Worm (Caenorhabditis elegans) whole organism, L4 larva: ENCODE measurements around the gene cah-3.

Experiments
- D1046.2 ChIP-seq: fragments of 200-800 bp; sonication (Bioruptor generic); IDR thresholded peaks from 2 replicates; pipeline ENCODE4 v1.3.6; 2022; ENCODE audit warnings: missing genetic modification characterization, missing compliant biosample characterization
- F10B5.3 ChIP-seq: sonication (generic microtip); optimal IDR thresholded peaks from 2 replicates; lab custom pipeline; 2016; ENCODE audit warnings: mild to moderate bottlenecking, missing genetic modification characterization, missing compliant biosample characterization
- F37D6.2 ChIP-seq: sonication (generic microtip); optimal IDR thresholded peaks from 2 replicates; lab custom pipeline; 2016; ENCODE audit warnings: mild to moderate bottlenecking, missing genetic modification characterization, missing compliant biosample characterization
- R02D3.7 ChIP-seq: fragments of 150-350 bp; sonication (generic microtip); optimal IDR thresholded peaks from 3 replicates; lab custom pipeline; 2014; ENCODE audit warnings: missing biosample characterization, missing genetic modification characterization
- T20F7.1 ChIP-seq: fragments of 200-800 bp; sonication (Bioruptor generic); optimal IDR thresholded peaks from 2 replicates; lab custom pipeline; 2018; ENCODE audit warnings: mild to moderate bottlenecking, missing genetic modification characterization, missing compliant biosample characterization
- Y105C5A.15 ChIP-seq: fragments of 200-800 bp; sonication (Bioruptor generic); IDR thresholded peaks from 2 replicates; pipeline ENCODE4 v1.3.6; 2022; ENCODE audit warnings: missing genetic modification characterization, missing compliant biosample characterization
- Y48G9A.11 ChIP-seq: fragments of 200-800 bp; sonication (Bioruptor generic); IDR thresholded peaks from 2 replicates; pipeline ENCODE4 v1.3.6; 2022; ENCODE audit warnings: missing genetic modification reagents, missing genetic modification characterization, missing compliant biosample characterization
- ZK546.5 ChIP-seq, 2 experiments: sonication (generic microtip); optimal IDR thresholded peaks; 2 replicates each; lab custom pipeline; 2017; ENCODE audit warnings: missing biosample characterization in 2 of 2, missing genetic modification characterization in 2 of 2
- aha-1 ChIP-seq: fragments of 150-350 bp; peaks from one replicate; lab custom pipeline; 2014; ENCODE audit warnings: missing biosample characterization, missing genetic modification characterization
- aly-2 ChIP-seq: sonication (generic microtip); optimal IDR thresholded peaks from 2 replicates; lab custom pipeline; 2018; ENCODE audit warnings: missing biosample characterization, missing genetic modification characterization
- arid-1 ChIP-seq: fragments of 200-800 bp; sonication (Bioruptor generic); conservative IDR thresholded peaks from 2 replicates; pipeline ENCODE4 v1.3.6; 2022; ENCODE audit warnings: missing genetic modification reagents, missing genetic modification characterization, missing compliant biosample characterization
- attf-4 ChIP-seq: sonication (generic microtip); optimal IDR thresholded peaks from 3 replicates; lab custom pipeline; 2017; ENCODE audit warnings: missing biosample characterization, missing genetic modification characterization
- ceh-44 ChIP-seq: fragments of 200-800 bp; sonication (Bioruptor generic); IDR thresholded peaks from 2 replicates; pipeline ENCODE4 v1.3.6; 2022; ENCODE audit warnings: missing genetic modification reagents, missing genetic modification characterization, missing compliant biosample characterization
- cey-2 ChIP-seq: sonication (generic microtip); optimal IDR thresholded peaks from 3 replicates; lab custom pipeline; 2017; ENCODE audit warnings: missing genetic modification characterization, mild to moderate bottlenecking, missing compliant biosample characterization, antibody characterized with exemption, borderline replicate concordance; ENCODE audit not compliant: insufficient read depth
- dpl-1 ChIP-seq: fragments of 150-350 bp; optimal IDR thresholded peaks from 2 replicates; lab custom pipeline; 2014; ENCODE audit warnings: missing biosample characterization, missing genetic modification reagents, missing genetic modification characterization
- egl-43 ChIP-seq: fragments of 200-800 bp; sonication (Bioruptor generic); IDR thresholded peaks from 2 replicates; pipeline ENCODE4 v1.3.6; 2022; ENCODE audit warnings: missing genetic modification reagents, missing genetic modification characterization, missing compliant biosample characterization
- fkh-10 ChIP-seq: fragments of 150-350 bp; optimal IDR thresholded peaks from 2 replicates; lab custom pipeline; 2014; ENCODE audit warnings: missing biosample characterization, missing genetic modification reagents, missing genetic modification characterization
- fos-1 ChIP-seq: fragments of 150-350 bp; optimal IDR thresholded peaks from 2 replicates; lab custom pipeline; 2014; ENCODE audit warnings: missing biosample characterization, missing genetic modification characterization
- gei-8 ChIP-seq: fragments of 200-800 bp; sonication (Bioruptor generic); optimal IDR thresholded peaks from 2 replicates; lab custom pipeline; 2018; ENCODE audit warnings: mild to moderate bottlenecking, missing genetic modification characterization, missing compliant biosample characterization
- hif-1 ChIP-seq, 2 experiments: sonication (generic microtip); optimal IDR thresholded peaks; 2 replicates each; lab custom pipeline; 2016 to 2017; ENCODE audit warnings: missing compliant biosample characterization in 2 of 2, missing genetic modification characterization in 2 of 2, missing genetic modification reagents in 2 of 2, missing genotype in 2 of 2, mild to moderate bottlenecking in 1 of 2
- hlh-11 ChIP-seq: fragments of 200-800 bp; sonication (Bioruptor generic); optimal IDR thresholded peaks from 2 replicates; lab custom pipeline; 2018; ENCODE audit warnings: mild to moderate bottlenecking, missing genetic modification characterization, missing compliant biosample characterization
- hlh-30 ChIP-seq: sonication (generic microtip); optimal IDR thresholded peaks from 2 replicates; lab custom pipeline; 2017; ENCODE audit warnings: antibody characterized with exemption, mild to moderate bottlenecking, missing genetic modification characterization, missing compliant biosample characterization; ENCODE audit not compliant: insufficient read depth
- hmg-1.1 ChIP-seq: fragments of 200-800 bp; sonication (Bioruptor generic); IDR thresholded peaks from 2 replicates; pipeline ENCODE4 v1.3.6; 2022; ENCODE audit warnings: missing genetic modification reagents, missing genetic modification characterization, missing compliant biosample characterization
- lim-7 ChIP-seq: fragments of 200-800 bp; sonication (Bioruptor generic); IDR thresholded peaks from 2 replicates; pipeline ENCODE4 v1.3.6; 2022; ENCODE audit warnings: missing genetic modification characterization, missing compliant biosample characterization
- lin-1 ChIP-seq: fragments of 200-800 bp; sonication (Bioruptor generic); IDR thresholded peaks from 2 replicates; pipeline ENCODE4 v1.3.6; 2022; ENCODE audit warnings: missing genetic modification reagents, missing genetic modification characterization, missing compliant biosample characterization
- lin-13 ChIP-seq: fragments of 150-350 bp; optimal IDR thresholded peaks from 2 replicates; lab custom pipeline; 2014; ENCODE audit warnings: missing biosample characterization, missing genetic modification reagents, missing genetic modification characterization
- lin-38 ChIP-seq: fragments of 200-800 bp; sonication (Bioruptor generic); IDR thresholded peaks from 2 replicates; pipeline ENCODE4 v1.3.6; 2022; ENCODE audit warnings: missing genetic modification reagents, missing genetic modification characterization, missing compliant biosample characterization
- madf-9 ChIP-seq: fragments of 200-800 bp; sonication (Bioruptor generic); conservative IDR thresholded peaks from 2 replicates; pipeline ENCODE4 v1.3.6; 2022; ENCODE audit warnings: missing genetic modification reagents, missing genetic modification characterization, missing compliant biosample characterization
- mdl-1 ChIP-seq, 2 experiments: fragments of 150-350 bp in 1 of 2; sonication (generic microtip) in 1 of 2; optimal IDR thresholded peaks; 2 replicates each; lab custom pipeline; 2014 to 2017; ENCODE audit warnings: missing biosample characterization in 2 of 2, missing genetic modification characterization in 2 of 2
- mep-1 ChIP-seq: fragments of 150-350 bp; sonication (generic microtip); optimal IDR thresholded peaks from 3 replicates; lab custom pipeline; 2014; ENCODE audit warnings: missing biosample characterization, missing genetic modification characterization
- nhr-102 ChIP-seq: sonication (generic microtip); optimal IDR thresholded peaks from 2 replicates; lab custom pipeline; 2016; ENCODE audit warnings: mild to moderate bottlenecking, missing genetic modification characterization, moderate library complexity, missing compliant biosample characterization
- nhr-11 ChIP-seq: fragments of 150-350 bp; optimal IDR thresholded peaks from 2 replicates; lab custom pipeline; 2014; ENCODE audit warnings: missing biosample characterization, missing genetic modification characterization
- nhr-48 ChIP-seq: sonication (generic microtip); optimal IDR thresholded peaks from 2 replicates; lab custom pipeline; 2016; ENCODE audit warnings: mild to moderate bottlenecking, missing genetic modification characterization, missing compliant biosample characterization
- pha-4 ChIP-seq, 2 experiments: fragments of 150-350 bp in 1 of 2; fragments of 200-800 bp in 1 of 2; sonication (Bioruptor generic) in 1 of 2; IDR thresholded peaks in 1 of 2; optimal IDR thresholded peaks in 1 of 2; 2 replicates each; pipeline versions ENCODE4 v1.3.6 to Lab custom; 2014 to 2022; ENCODE audit warnings: missing genetic modification characterization in 2 of 2, missing genetic modification reagents in 2 of 2, missing biosample characterization in 1 of 2, missing compliant biosample characterization in 1 of 2
- rbr-2 ChIP-seq: sonication (generic microtip); optimal IDR thresholded peaks from 2 replicates; lab custom pipeline; 2016; ENCODE audit warnings: missing genotype, missing genetic modification characterization, missing compliant biosample characterization
- sdz-12 ChIP-seq: fragments of 200-800 bp; sonication (Bioruptor generic); optimal IDR thresholded peaks from 2 replicates; lab custom pipeline; 2018; ENCODE audit warnings: mild to moderate bottlenecking, missing genetic modification characterization, missing compliant biosample characterization
- snpc-1.2 ChIP-seq: fragments of 200-800 bp; sonication (Bioruptor generic); IDR thresholded peaks from 2 replicates; pipeline ENCODE4 v1.3.6; 2022; ENCODE audit warnings: missing genetic modification reagents, missing genetic modification characterization, missing compliant biosample characterization
- snpc-4 ChIP-seq: fragments of 150-350 bp; optimal IDR thresholded peaks from 2 replicates; lab custom pipeline; 2014; ENCODE audit warnings: missing biosample characterization, missing genetic modification characterization
- spr-1 ChIP-seq: sonication (generic microtip); optimal IDR thresholded peaks from 2 replicates; lab custom pipeline; 2016; ENCODE audit warnings: mild to moderate bottlenecking, missing genetic modification characterization, missing compliant biosample characterization
- spr-3 ChIP-seq: fragments of 200-800 bp; sonication (Bioruptor generic); optimal IDR thresholded peaks from 2 replicates; lab custom pipeline; 2018; ENCODE audit warnings: mild to moderate bottlenecking, missing genetic modification characterization, missing compliant biosample characterization
- unc-130 ChIP-seq: sonication (generic microtip); optimal IDR thresholded peaks from 2 replicates; lab custom pipeline; 2016; ENCODE audit warnings: missing genetic modification reagents, missing genetic modification characterization, missing compliant biosample characterization
- unc-39 ChIP-seq: sonication (generic microtip); optimal IDR thresholded peaks from 2 replicates; lab custom pipeline; 2017; ENCODE audit warnings: missing biosample characterization, missing genetic modification characterization
- vab-7 ChIP-seq: fragments of 200-800 bp; sonication (Bioruptor generic); IDR thresholded peaks from 2 replicates; pipeline ENCODE4 v1.3.6; 2022; ENCODE audit warnings: missing genetic modification reagents, missing genetic modification characterization, missing compliant biosample characterization
- zfp-3 ChIP-seq: fragments of 200-800 bp; sonication (Bioruptor generic); conservative IDR thresholded peaks from 2 replicates; pipeline ENCODE4 v1.3.6; 2022; ENCODE audit warnings: missing genetic modification reagents, missing genetic modification characterization, missing compliant biosample characterization
- zip-11 ChIP-seq: fragments of 200-800 bp; sonication (Bioruptor generic); IDR thresholded peaks from 2 replicates; pipeline ENCODE4 v1.3.6; 2022; ENCODE audit warnings: missing genetic modification characterization, missing compliant biosample characterization
- zip-2 ChIP-seq: fragments of 150-350 bp; optimal IDR thresholded peaks from 2 replicates; lab custom pipeline; 2014; ENCODE audit warnings: missing biosample characterization, missing genetic modification characterization
- ztf-11 ChIP-seq: fragments of 150-350 bp; optimal IDR thresholded peaks from 2 replicates; lab custom pipeline; 2014; ENCODE audit warnings: missing biosample characterization, missing genetic modification characterization
- ztf-7 ChIP-seq: fragments of 150-350 bp; optimal IDR thresholded peaks from 2 replicates; lab custom pipeline; 2014; ENCODE audit warnings: missing biosample characterization, missing genetic modification characterization

Gene cah-3

DNA sequence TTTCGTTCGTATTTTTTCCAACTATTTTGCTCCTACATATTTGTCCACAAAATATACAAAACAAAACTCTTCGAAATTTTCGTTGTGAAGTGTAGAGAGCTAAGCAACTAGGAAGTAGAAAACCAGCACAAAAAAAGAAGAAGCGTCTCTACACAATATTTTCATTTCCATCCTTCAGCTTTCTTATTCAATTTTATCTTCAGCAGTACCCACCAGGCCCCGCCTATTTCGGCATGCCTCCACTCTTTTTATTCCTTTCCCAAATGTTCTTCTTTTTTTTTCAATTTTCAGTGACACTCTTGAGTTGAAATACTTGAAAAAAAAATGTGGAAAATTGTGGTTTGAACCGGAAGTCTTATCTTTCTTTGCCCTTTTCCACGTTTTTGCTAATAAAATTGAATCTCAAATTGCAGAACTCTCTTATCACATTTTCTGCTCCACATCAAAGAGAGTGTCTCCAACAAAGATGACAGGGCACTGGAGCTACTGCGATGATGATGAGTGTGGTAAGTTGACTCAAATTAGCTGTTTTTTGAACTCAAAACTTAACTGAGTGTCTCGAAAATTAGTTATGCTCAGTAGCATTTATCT lies at the start of gene cah-3 (continued):
- TF ChIP-seq hlh-11 (tag; lab: Kevin White, UChicago) (no peak), egl-43 (no peak), F10B5.3 (tag; lab: Kevin White, UChicago) (no peak), unc-130 (GFP tag; lab: Kevin White, UChicago) (no peak), madf-9 (GFP tag; lab: Robert Waterston, UW) (no peak), ztf-11 (no peak), lin-1 (GFP tag; lab: Robert Waterston, UW) (peak; percentile 48; the same call in 1 of the 2 replicates), gei-8 (GFP tag; lab: Kevin White, UChicago) (no peak), zip-11 (GFP tag; lab: Robert Waterston, UW) (no peak), unc-39 (no peak), lin-13 (GFP tag; lab: Kevin White, UChicago) (no peak), cey-2 (no peak), nhr-11 (tag; lab: Kevin White, UChicago) (no peak), fos-1 (tag; lab: Kevin White, UChicago) (no peak)

DNA sequence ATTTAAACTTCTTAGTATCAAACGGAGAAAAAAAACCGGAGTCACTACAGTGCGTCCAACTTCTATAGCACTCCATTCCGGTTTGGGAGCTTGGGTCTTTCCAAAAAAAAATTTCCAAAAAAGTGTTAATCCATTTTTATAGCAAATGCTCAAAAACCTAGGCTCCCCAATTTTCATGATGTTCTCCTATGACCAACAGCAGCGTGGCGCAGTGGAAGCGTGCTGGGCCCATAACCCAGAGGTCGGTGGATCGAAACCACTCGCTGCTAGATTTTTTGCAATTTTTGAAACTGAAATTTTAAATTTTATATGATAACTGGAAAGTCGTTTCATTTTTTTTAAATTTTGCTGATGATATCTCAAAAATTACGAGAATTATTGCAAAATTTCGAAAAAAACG lies 46.3 kb upstream of the cah-3 start:
- TF ChIP-seq rbr-2 (no peak), gei-8 (GFP tag; lab: Kevin White, UChicago) (no peak), T20F7.1 (no peak), spr-3 (GFP tag; lab: Kevin White, UChicago) (no peak), hmg-1.1 (GFP tag; lab: Robert Waterston, UW) (no peak), D1046.2 (GFP tag; lab: Robert Waterston, UW) (0 out of 2 replicates have a peak, but pooled peaks have one; percentile 60), ceh-44 (GFP tag; lab: Robert Waterston, UW) (no peak), dpl-1 (GFP tag; lab: Kevin White, UChicago) (no peak), R02D3.7 (tag; lab: Kevin White, UChicago) (no peak), ZK546.5 (tag; optimal IDR thresholded peaks at IDR 0.05; lab: Kevin White, UChicago) (no peak), fkh-10 (GFP tag; lab: Kevin White, UChicago) (no peak), nhr-11 (tag; lab: Kevin White, UChicago) (no peak), hlh-11 (tag; lab: Kevin White, UChicago) (no peak), cey-2 (no peak), hlh-30 (no peak), pha-4 (GFP tag; IDR thresholded peaks at IDR 0.05; lab: Robert Waterston, UW) (0 out of 2 replicates have a peak, but pooled peaks have one; percentile 33), pha-4 (tag; optimal IDR thresholded peaks at IDR 0.05; lab: Kevin White, UChicago) (no peak), Y48G9A.11 (0 out of 2 replicates have a peak, but pooled peaks have one; percentile 42), arid-1 (GFP tag; lab: Robert Waterston, UW) (no peak), vab-7 (GFP tag; lab: Robert Waterston, UW) (peak; percentile 55; the same call in 1 of the 2 replicates), zfp-3 (GFP tag; lab: Robert Waterston, UW) (no peak), nhr-48 (tag; lab: Kevin White, UChicago) (no peak), hif-1 (tag; optimal IDR thresholded peaks at IDR 0.05; lab: Kevin White, UChicago) (no peak), sdz-12 (GFP tag; lab: Kevin White, UChicago) (no peak), attf-4 (tag; lab: Kevin White, UChicago) (no peak), Y105C5A.15 (GFP tag; lab: Robert Waterston, UW) (no peak), mep-1 (tag; lab: Kevin White, UChicago) (no peak), aly-2 (tag; lab: Kevin White, UChicago) (no peak), lin-1 (GFP tag; lab: Robert Waterston, UW) (no peak), F10B5.3 (tag; lab: Kevin White, UChicago) (no peak), ztf-7 (tag; lab: Kevin White, UChicago) (no peak), snpc-4 (tag; lab: Kevin White, UChicago) (no peak), spr-1 (tag; lab: Kevin White, UChicago) (no peak), lin-38 (GFP tag; lab: Robert Waterston, UW) (no peak), mdl-1 (tag; optimal IDR thresholded peaks at IDR 0.05; lab: Kevin White, UChicago) (no peak), F37D6.2 (tag; lab: Kevin White, UChicago) (no peak), snpc-1.2 (GFP tag; lab: Robert Waterston, UW) (peak; percentile 18; the same call in 1 of the 2 replicates), zip-2 (tag; lab: Kevin White, UChicago) (no peak), aha-1 (no peak), nhr-102 (tag; lab: Kevin White, UChicago) (no peak), lim-7 (GFP tag; lab: Robert Waterston, UW) (no peak; the same call in 1 of the 2 replicates)
